Fruit fly (Drosophila melanogaster) Kc167 (cell line): ENCODE results near the gene RFeSP.

ENCODE experiments used
- h ChIP-seq: fragments of >200 bp; optimal IDR thresholded peaks from 3 replicates; lab custom pipeline; 2018; ENCODE audit warnings: missing external identifiers
- insv ChIP-seq: fragments of >200 bp; optimal IDR thresholded peaks from 3 replicates; lab custom pipeline; 2018; ENCODE audit warnings: missing external identifiers
- psq ChIP-seq: fragments of >200 bp; optimal IDR thresholded peaks from 2 replicates; lab custom pipeline; 2017; ENCODE audit warnings: missing external identifiers
- ttk ChIP-seq: sonication (Bioruptor generic); optimal IDR thresholded peaks from 2 replicates; lab custom pipeline; 2017; ENCODE audit warnings: missing external identifiers

DNA sequence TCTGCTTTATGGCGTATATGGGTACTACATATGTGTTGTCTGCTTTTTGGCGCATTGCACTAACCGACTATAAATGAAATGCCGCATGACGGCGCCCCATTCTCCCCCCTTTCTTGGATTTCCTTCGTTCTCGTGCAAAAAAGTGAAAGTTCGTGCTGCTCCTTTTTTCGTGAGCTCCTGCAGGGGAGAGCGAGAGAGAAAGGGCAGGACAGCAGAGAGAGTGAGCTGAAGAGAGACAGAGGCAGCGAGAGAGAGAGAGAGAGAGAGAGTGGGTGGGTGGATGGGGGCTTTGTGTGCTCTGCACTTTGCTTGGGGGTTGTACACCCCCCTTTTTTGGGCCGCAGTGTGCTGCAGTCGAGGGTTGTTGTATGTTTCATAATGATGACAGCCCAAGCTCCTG is 49.1 kb upstream of the RFeSP start:
- TF ChIP-seq psq (lab: Kevin White, UChicago) (no peak), insv (lab: Kevin White, UChicago) (no peak), ttk (lab: Kevin White, UChicago) (no peak), h (lab: Kevin White, UChicago) (no peak)
